Worm (Caenorhabditis elegans) whole organism, L4 larva: ENCODE data around the gene Y71H2AM.1.
A peak's percentile ranks its signal among the peaks of the same experiment; 100 is the strongest.

Experiments
- D1046.2 ChIP-seq: fragments of 200-800 bp; sonication (Bioruptor generic); IDR thresholded peaks from 2 replicates; pipeline ENCODE4 v1.3.6; 2022; ENCODE audit warnings: missing genetic modification characterization, missing compliant biosample characterization
- F26F4.8 ChIP-seq: fragments of 200-800 bp; sonication (Bioruptor generic); conservative IDR thresholded peaks from 2 replicates; pipeline ENCODE4 v1.3.6; 2022; ENCODE audit warnings: missing genetic modification characterization, missing compliant biosample characterization
- F37D6.2 ChIP-seq: sonication (generic microtip); optimal IDR thresholded peaks from 2 replicates; lab custom pipeline; 2016; ENCODE audit warnings: mild to moderate bottlenecking, missing genetic modification characterization, missing compliant biosample characterization
- F44E2.7 ChIP-seq: fragments of 200-800 bp; sonication (Bioruptor generic); IDR thresholded peaks from 2 replicates; pipeline ENCODE4 v2.1.2; 2022; ENCODE audit warnings: missing genetic modification characterization, missing compliant biosample characterization
- R02D3.7 ChIP-seq: fragments of 150-350 bp; sonication (generic microtip); optimal IDR thresholded peaks from 3 replicates; lab custom pipeline; 2014; ENCODE audit warnings: missing biosample characterization, missing genetic modification characterization
- T26A8.4 ChIP-seq: fragments of 200-800 bp; sonication (Bioruptor generic); IDR thresholded peaks from 2 replicates; pipeline ENCODE4 v1.3.6; 2022; ENCODE audit warnings: missing genetic modification characterization, missing compliant biosample characterization
- Y105C5A.15 ChIP-seq: fragments of 200-800 bp; sonication (Bioruptor generic); IDR thresholded peaks from 2 replicates; pipeline ENCODE4 v1.3.6; 2022; ENCODE audit warnings: missing genetic modification characterization, missing compliant biosample characterization
- Y48G9A.11 ChIP-seq: fragments of 200-800 bp; sonication (Bioruptor generic); IDR thresholded peaks from 2 replicates; pipeline ENCODE4 v1.3.6; 2022; ENCODE audit warnings: missing genetic modification reagents, missing genetic modification characterization, missing compliant biosample characterization
- Y75B8A.6 ChIP-seq: fragments of 200-800 bp; sonication (Bioruptor generic); IDR thresholded peaks from 2 replicates; pipeline ENCODE4 v1.3.6; 2022; ENCODE audit warnings: missing genetic modification reagents, missing genetic modification characterization, missing compliant biosample characterization
- ZK337.2 ChIP-seq: fragments of 200-800 bp; sonication (Bioruptor generic); IDR thresholded peaks from 2 replicates; pipeline ENCODE4 v1.3.6; 2022; ENCODE audit warnings: missing genetic modification reagents, missing genetic modification characterization, missing compliant biosample characterization
- ZK546.5 ChIP-seq, 2 experiments: sonication (generic microtip); optimal IDR thresholded peaks; 2 replicates each; lab custom pipeline; 2017; ENCODE audit warnings: missing biosample characterization in 2 of 2, missing genetic modification characterization in 2 of 2
- ama-1 ChIP-seq: fragments of 150-350 bp; optimal IDR thresholded peaks from 2 replicates; lab custom pipeline; 2014; ENCODE audit warnings: inconsistent platforms, mixed read lengths
- ceh-44 ChIP-seq: fragments of 200-800 bp; sonication (Bioruptor generic); IDR thresholded peaks from 2 replicates; pipeline ENCODE4 v1.3.6; 2022; ENCODE audit warnings: missing genetic modification reagents, missing genetic modification characterization, missing compliant biosample characterization
- ceh-62 ChIP-seq: sonication (generic microtip); optimal IDR thresholded peaks from 2 replicates; lab custom pipeline; 2017; ENCODE audit warnings: missing biosample characterization, missing genetic modification characterization
- ceh-82 ChIP-seq: sonication (generic microtip); optimal IDR thresholded peaks from 2 replicates; lab custom pipeline; 2017; ENCODE audit warnings: missing biosample characterization, missing genetic modification characterization
- ces-1 ChIP-seq: fragments of 150-350 bp; sonication (generic microtip); optimal IDR thresholded peaks from 4 replicates; lab custom pipeline; 2014; ENCODE audit warnings: missing biosample characterization, missing genetic modification reagents, missing genetic modification characterization
- daf-12 ChIP-seq: fragments of 150-350 bp; optimal IDR thresholded peaks from 2 replicates; lab custom pipeline; 2014; ENCODE audit warnings: missing biosample characterization, missing genetic modification reagents, missing genetic modification characterization
- daf-19 ChIP-seq: fragments of 200-800 bp; sonication (Bioruptor generic); conservative IDR thresholded peaks from 2 replicates; pipeline ENCODE4 v1.3.6; 2022; ENCODE audit warnings: missing genetic modification characterization, missing compliant biosample characterization
- duxl-1 ChIP-seq: sonication (generic microtip); optimal IDR thresholded peaks from 2 replicates; lab custom pipeline; 2016; ENCODE audit warnings: mild to moderate bottlenecking, missing genetic modification characterization, moderate library complexity, missing compliant biosample characterization; ENCODE audit not compliant: poor library complexity
- gei-8 ChIP-seq: fragments of 200-800 bp; sonication (Bioruptor generic); optimal IDR thresholded peaks from 2 replicates; lab custom pipeline; 2018; ENCODE audit warnings: mild to moderate bottlenecking, missing genetic modification characterization, missing compliant biosample characterization
- hlh-11 ChIP-seq: fragments of 200-800 bp; sonication (Bioruptor generic); optimal IDR thresholded peaks from 2 replicates; lab custom pipeline; 2018; ENCODE audit warnings: mild to moderate bottlenecking, missing genetic modification characterization, missing compliant biosample characterization
- hmg-1.1 ChIP-seq: fragments of 200-800 bp; sonication (Bioruptor generic); IDR thresholded peaks from 2 replicates; pipeline ENCODE4 v1.3.6; 2022; ENCODE audit warnings: missing genetic modification reagents, missing genetic modification characterization, missing compliant biosample characterization
- lin-1 ChIP-seq: fragments of 200-800 bp; sonication (Bioruptor generic); IDR thresholded peaks from 2 replicates; pipeline ENCODE4 v1.3.6; 2022; ENCODE audit warnings: missing genetic modification reagents, missing genetic modification characterization, missing compliant biosample characterization
- lin-15B ChIP-seq: fragments of 150-350 bp; sonication (generic microtip); optimal IDR thresholded peaks from 3 replicates; lab custom pipeline; 2014; ENCODE audit warnings: missing biosample characterization, missing genetic modification characterization
- lin-29 ChIP-seq: fragments of 200-800 bp; sonication (Bioruptor generic); IDR thresholded peaks from 2 replicates; pipeline ENCODE4 v1.3.6; 2022; ENCODE audit warnings: missing genetic modification reagents, missing genetic modification characterization, missing compliant biosample characterization
- lin-38 ChIP-seq: fragments of 200-800 bp; sonication (Bioruptor generic); IDR thresholded peaks from 2 replicates; pipeline ENCODE4 v1.3.6; 2022; ENCODE audit warnings: missing genetic modification reagents, missing genetic modification characterization, missing compliant biosample characterization
- madf-5 ChIP-seq, 2 experiments: fragments of 200-800 bp; sonication (Bioruptor generic); IDR thresholded peaks; 2 replicates each; pipeline ENCODE4 v1.3.6; 2022; ENCODE audit warnings: missing compliant biosample characterization in 2 of 2, missing genetic modification characterization in 2 of 2
- mdt-29 ChIP-seq: fragments of 200-800 bp; sonication (Bioruptor generic); IDR thresholded peaks from 2 replicates; pipeline ENCODE4 v1.3.6; 2022; ENCODE audit warnings: missing genetic modification reagents, missing genetic modification characterization, missing compliant biosample characterization
- mes-2 ChIP-seq: sonication (generic microtip); optimal IDR thresholded peaks from 2 replicates; lab custom pipeline; 2016; ENCODE audit warnings: missing genotype, mild to moderate bottlenecking, missing genetic modification characterization, missing compliant biosample characterization; ENCODE audit not compliant: poor library complexity, severe bottlenecking
- mxl-2 ChIP-seq: fragments of 200-800 bp; sonication (Bioruptor generic); conservative IDR thresholded peaks from 2 replicates; pipeline ENCODE4 v1.3.6; 2022; ENCODE audit warnings: missing genetic modification reagents, missing genetic modification characterization, missing compliant biosample characterization
- nhr-237 ChIP-seq: sonication (generic microtip); optimal IDR thresholded peaks from 2 replicates; lab custom pipeline; 2017; ENCODE audit warnings: missing biosample characterization, missing genetic modification characterization
- nhr-42 ChIP-seq: fragments of 200-800 bp; sonication (Bioruptor generic); IDR thresholded peaks from 2 replicates; pipeline ENCODE4 v1.3.6; 2022; ENCODE audit warnings: missing genetic modification characterization, missing compliant biosample characterization
- nhr-48 ChIP-seq: sonication (generic microtip); optimal IDR thresholded peaks from 2 replicates; lab custom pipeline; 2016; ENCODE audit warnings: mild to moderate bottlenecking, missing genetic modification characterization, missing compliant biosample characterization
- nhr-76 ChIP-seq: fragments of 150-350 bp; optimal IDR thresholded peaks from 2 replicates; lab custom pipeline; 2014; ENCODE audit warnings: missing biosample characterization, missing genetic modification characterization
- pha-4 ChIP-seq, 2 experiments: fragments of 150-350 bp in 1 of 2; fragments of 200-800 bp in 1 of 2; sonication (Bioruptor generic) in 1 of 2; IDR thresholded peaks in 1 of 2; optimal IDR thresholded peaks in 1 of 2; 2 replicates each; pipeline versions ENCODE4 v1.3.6 to Lab custom; 2014 to 2022; ENCODE audit warnings: missing genetic modification characterization in 2 of 2, missing genetic modification reagents in 2 of 2, missing biosample characterization in 1 of 2, missing compliant biosample characterization in 1 of 2
- php-3 ChIP-seq: fragments of 200-800 bp; sonication (Bioruptor generic); IDR thresholded peaks from 2 replicates; pipeline ENCODE4 v1.3.6; 2022; ENCODE audit warnings: missing genetic modification reagents, missing genetic modification characterization, missing compliant biosample characterization
- pqm-1 ChIP-seq: sonication (generic microtip); optimal IDR thresholded peaks from 2 replicates; lab custom pipeline; 2017; ENCODE audit warnings: missing biosample characterization, missing genetic modification characterization
- rbr-2 ChIP-seq: sonication (generic microtip); optimal IDR thresholded peaks from 2 replicates; lab custom pipeline; 2016; ENCODE audit warnings: missing genotype, missing genetic modification characterization, missing compliant biosample characterization
- set-16 ChIP-seq: fragments of 200-800 bp; sonication (Bioruptor generic); IDR thresholded peaks from 2 replicates; pipeline ENCODE4 v1.3.6; 2022; ENCODE audit warnings: missing genetic modification reagents, missing genetic modification characterization, missing compliant biosample characterization
- snpc-1.2 ChIP-seq: fragments of 200-800 bp; sonication (Bioruptor generic); IDR thresholded peaks from 2 replicates; pipeline ENCODE4 v1.3.6; 2022; ENCODE audit warnings: missing genetic modification reagents, missing genetic modification characterization, missing compliant biosample characterization
- spr-3 ChIP-seq: fragments of 200-800 bp; sonication (Bioruptor generic); optimal IDR thresholded peaks from 2 replicates; lab custom pipeline; 2018; ENCODE audit warnings: mild to moderate bottlenecking, missing genetic modification characterization, missing compliant biosample characterization
- unc-39 ChIP-seq: sonication (generic microtip); optimal IDR thresholded peaks from 2 replicates; lab custom pipeline; 2017; ENCODE audit warnings: missing biosample characterization, missing genetic modification characterization
- unc-62 ChIP-seq, 3 experiments: fragments of 150-350 bp in 1 of 3; sonication (generic microtip); optimal IDR thresholded peaks in 2 of 3; peaks in 1 of 3; 1 replicate in 1 of 3; 2 replicates in 2 of 3; lab custom pipeline; 2014 to 2017; ENCODE audit warnings: missing biosample characterization in 3 of 3, missing genetic modification characterization in 3 of 3, missing genetic modification reagents in 3 of 3, missing genotype in 1 of 3
- zag-1 ChIP-seq: fragments of 150-350 bp; optimal IDR thresholded peaks from 2 replicates; lab custom pipeline; 2014; ENCODE audit warnings: missing biosample characterization, missing genetic modification characterization
- zfp-3 ChIP-seq: fragments of 200-800 bp; sonication (Bioruptor generic); conservative IDR thresholded peaks from 2 replicates; pipeline ENCODE4 v1.3.6; 2022; ENCODE audit warnings: missing genetic modification reagents, missing genetic modification characterization, missing compliant biosample characterization
- zip-11 ChIP-seq: fragments of 200-800 bp; sonication (Bioruptor generic); IDR thresholded peaks from 2 replicates; pipeline ENCODE4 v1.3.6; 2022; ENCODE audit warnings: missing genetic modification characterization, missing compliant biosample characterization
- ztf-7 ChIP-seq: fragments of 150-350 bp; optimal IDR thresholded peaks from 2 replicates; lab custom pipeline; 2014; ENCODE audit warnings: missing biosample characterization, missing genetic modification characterization

The Y71H2AM.1 gene

ce11 chrIII:2785840-2786239 lies 41.0 kb upstream of the Y71H2AM.1 start, which contains the start of gene Y71H2AM.20 (continued):
- TF ChIP-seq mdt-29, result peak; percentile 55
- TF ChIP-seq F26F4.8 (GFP tag; lab: Robert Waterston, UW), result no peak
- peak; percentile 85 for TF ChIP-seq nhr-42 (GFP tag; lab: Robert Waterston, UW)
- no peak for TF ChIP-seq F44E2.7
- TF ChIP-seq zfp-3 (GFP tag; lab: Robert Waterston, UW), result peak; percentile 83
- TF ChIP-seq R02D3.7 (tag; lab: Kevin White, UChicago), result peak; percentile 40
- TF ChIP-seq daf-19, result no peak
- no peak for TF ChIP-seq zag-1 (tag; lab: Kevin White, UChicago)
- no peak for TF ChIP-seq madf-5 (GFP tag; IDR thresholded peaks at IDR 0.05; lab: Robert Waterston, UW)
- no peak for TF ChIP-seq daf-12 (tag; lab: Kevin White, UChicago)
- TF ChIP-seq ztf-7 (tag; lab: Kevin White, UChicago), result peak; percentile 86
- peak; percentile 26 for TF ChIP-seq spr-3 (GFP tag; lab: Kevin White, UChicago)
- peak; percentile 61; the same call in 1 of the 2 replicates for TF ChIP-seq Y75B8A.6
- no peak for TF ChIP-seq ceh-82 (tag; lab: Kevin White, UChicago)
- TF ChIP-seq hlh-11, result peak; percentile 91
- TF ChIP-seq ces-1 (GFP tag; lab: Kevin White, UChicago), result peak; percentile 76
- TF ChIP-seq snpc-1.2 (GFP tag; lab: Robert Waterston, UW), result no peak
- peak; percentile 45; the same call in 1 of the 2 replicates for TF ChIP-seq ceh-44
- TF ChIP-seq ceh-62, result no peak
- TF ChIP-seq lin-15B (tag; lab: Kevin White, UChicago), result peak; percentile 94
- TF ChIP-seq T26A8.4 (GFP tag; lab: Robert Waterston, UW), result peak; percentile 68
- peak; percentile 86 for TF ChIP-seq F37D6.2 (tag; lab: Kevin White, UChicago)
- TF ChIP-seq mes-2, result peak; percentile 97
- peak; percentile 83 for TF ChIP-seq pqm-1 (tag; lab: Kevin White, UChicago)
- peak; percentile 16 for TF ChIP-seq nhr-76 (tag; lab: Kevin White, UChicago)
- TF ChIP-seq lin-38 (GFP tag; lab: Robert Waterston, UW), result peak; percentile 99

- TF ChIP-seq F37D6.2 (tag; lab: Kevin White, UChicago), result no peak
- no peak for TF ChIP-seq hmg-1.1 (GFP tag; lab: Robert Waterston, UW)
- TF ChIP-seq lin-38 (GFP tag; lab: Robert Waterston, UW), result peak; percentile 67
- TF ChIP-seq F26F4.8 (GFP tag; lab: Robert Waterston, UW), result 0 out of 2 replicates have a peak, but pooled peaks have one; percentile 23
- TF ChIP-seq zip-11 (GFP tag; lab: Robert Waterston, UW), result no peak
- no peak; the same call in 1 of the 2 replicates for TF ChIP-seq Y48G9A.11 (GFP tag; lab: Robert Waterston, UW)
- TF ChIP-seq rbr-2 (tag; lab: Kevin White, UChicago), result no peak
- TF ChIP-seq ZK546.5 (tag; optimal IDR thresholded peaks at IDR 0.05; lab: Kevin White, UChicago), result no peak
- TF ChIP-seq nhr-48 (tag; lab: Kevin White, UChicago), result no peak
- no peak for TF ChIP-seq mdt-29
- no peak for TF ChIP-seq lin-15B (tag; lab: Kevin White, UChicago)
- peak; percentile 29; the same call in 1 of the 2 replicates for TF ChIP-seq zfp-3 (GFP tag; lab: Robert Waterston, UW)
- TF ChIP-seq spr-3 (GFP tag; lab: Kevin White, UChicago), result no peak
- no peak for TF ChIP-seq pqm-1 (tag; lab: Kevin White, UChicago)
- no peak for TF ChIP-seq unc-39
- TF ChIP-seq ZK337.2, result no peak
- TF ChIP-seq nhr-237 (tag; lab: Kevin White, UChicago), result no peak
- TF ChIP-seq duxl-1 (tag; lab: Kevin White, UChicago), result no peak
- TF ChIP-seq Y105C5A.15 (GFP tag; lab: Robert Waterston, UW), result peak; percentile 66; the same call in 1 of the 2 replicates
- TF ChIP-seq mxl-2 (GFP tag; lab: Robert Waterston, UW), result no peak
- peak; percentile 28; the same call in 1 of the 2 replicates for TF ChIP-seq pha-4 (GFP tag; IDR thresholded peaks at IDR 0.05; lab: Robert Waterston, UW)
- no peak for TF ChIP-seq pha-4 (tag; optimal IDR thresholded peaks at IDR 0.05; lab: Kevin White, UChicago)
- peak; percentile 44; the same call in 1 of the 2 replicates for TF ChIP-seq T26A8.4 (GFP tag; lab: Robert Waterston, UW)
- no peak for TF ChIP-seq nhr-76 (tag; lab: Kevin White, UChicago)
- 0 out of 2 replicates have a peak, but pooled peaks have one; percentile 15 for TF ChIP-seq Y75B8A.6
- TF ChIP-seq unc-62 (GFP tag; optimal IDR thresholded peaks at IDR 0.05 in 1 of 2; lab: Kevin White, UChicago), result peak in 1 of 2 experiments; percentile 13
- TF ChIP-seq unc-62 (tag; optimal IDR thresholded peaks at IDR 0.05; lab: Kevin White, UChicago), result no peak
- TF ChIP-seq set-16, result peak; percentile 62
- peak; percentile 41 for TF ChIP-seq ama-1 (lab: Kevin White, UChicago)
- TF ChIP-seq lin-29 (GFP tag; lab: Robert Waterston, UW), result 0 out of 2 replicates have a peak, but pooled peaks have one; percentile 13
- TF ChIP-seq lin-1 (GFP tag; lab: Robert Waterston, UW), result 0 out of 2 replicates have a peak, but pooled peaks have one; percentile 7
- TF ChIP-seq R02D3.7 (tag; lab: Kevin White, UChicago), result no peak
- TF ChIP-seq php-3 (GFP tag; lab: Robert Waterston, UW), result 0 out of 2 replicates have a peak, but pooled peaks have one; percentile 25
- TF ChIP-seq D1046.2 (GFP tag; lab: Robert Waterston, UW), result 0 out of 2 replicates have a peak, but pooled peaks have one; percentile 19
- TF ChIP-seq gei-8 (GFP tag; lab: Kevin White, UChicago), result peak; percentile 14
- TF ChIP-seq, all 104 proteins: peak for 15
Measured at ce11 chrIII:2786740-2787139, 40.1 kb upstream of the Y71H2AM.1 start, which contains the start of gene nduc-2. Gene nduc-2, plus strand, starts transcription at chrIII:2786852.
